Fruit fly (Drosophila melanogaster) whole organism, prepupa: ENCODE data around the gene ghi.
A peak's percentile ranks its signal among the peaks of the same experiment; 100 is the strongest.

Experiments
- Blimp-1 ChIP-seq: fragments of 200-800 bp; sonication (Bioruptor generic); optimal IDR thresholded peaks from 3 replicates; lab custom pipeline; 2017; ENCODE audit warnings: missing biosample characterization, missing genetic modification characterization, mild to moderate bottlenecking, moderate library complexity, missing genetic modification reagents
- CG10669 ChIP-seq: fragments of 200-800 bp; sonication (Bioruptor generic); optimal IDR thresholded peaks from 3 replicates; lab custom pipeline; 2018; ENCODE audit warnings: missing biosample characterization, mild to moderate bottlenecking, missing genetic modification characterization, moderate library complexity
- CG11902 ChIP-seq: fragments of 200-800 bp; sonication (Bioruptor generic); optimal IDR thresholded peaks from 3 replicates; lab custom pipeline; 2016; ENCODE audit warnings: missing biosample characterization, missing genetic modification characterization
- CG15336 ChIP-seq: fragments of 200-800 bp; sonication (Bioruptor generic); IDR thresholded peaks from 2 replicates; pipeline ENCODE4 v1.3.6; 2022; ENCODE audit warnings: missing biosample characterization, missing genetic modification characterization
- CG16779 ChIP-seq: fragments of 200-800 bp; sonication (Bioruptor generic); optimal IDR thresholded peaks from 3 replicates; lab custom pipeline; 2017; ENCODE audit warnings: missing biosample characterization, mild to moderate bottlenecking, missing genetic modification characterization
- CG3032 ChIP-seq: fragments of 200-800 bp; optimal IDR thresholded peaks from 2 replicates; lab custom pipeline; 2019; ENCODE audit warnings: missing biosample characterization, mild to moderate bottlenecking, missing genetic modification characterization, moderate library complexity
- CG31627 ChIP-seq: fragments of 200-800 bp; sonication (Bioruptor generic); optimal IDR thresholded peaks from 3 replicates; lab custom pipeline; 2016; ENCODE audit warnings: missing biosample characterization, missing genetic modification characterization
- CG32006 ChIP-seq: fragments of 200-800 bp; sonication (Bioruptor generic); optimal IDR thresholded peaks from 3 replicates; lab custom pipeline; 2017; ENCODE audit warnings: missing biosample characterization, mild to moderate bottlenecking, missing genetic modification characterization
- CG34406 ChIP-seq: fragments of 200-800 bp; sonication (Bioruptor generic); optimal IDR thresholded peaks from 3 replicates; lab custom pipeline; 2016; ENCODE audit warnings: missing biosample characterization, missing genetic modification characterization
- CG3919 ChIP-seq: fragments of 200-800 bp; sonication (Bioruptor generic); optimal IDR thresholded peaks from 3 replicates; lab custom pipeline; 2016; ENCODE audit warnings: missing biosample characterization, missing genetic modification characterization
- CG4318 ChIP-seq: fragments of 200-800 bp; sonication (Bioruptor generic); optimal IDR thresholded peaks from 3 replicates; lab custom pipeline; 2017; ENCODE audit warnings: missing biosample characterization, mild to moderate bottlenecking, missing genetic modification characterization
- CG6163 ChIP-seq: fragments of 200-800 bp; sonication (Bioruptor generic); IDR thresholded peaks from 3 replicates; pipeline ENCODE4 v1.3.6; 2022; ENCODE audit warnings: missing biosample characterization, missing genetic modification characterization
- CG6792 ChIP-seq: fragments of 200-800 bp; sonication (Bioruptor generic); optimal IDR thresholded peaks from 3 replicates; lab custom pipeline; 2016; ENCODE audit warnings: missing biosample characterization, missing genetic modification characterization
- CG7368 ChIP-seq: fragments of 200-800 bp; sonication (Bioruptor generic); optimal IDR thresholded peaks from 3 replicates; lab custom pipeline; 2016; ENCODE audit warnings: missing biosample characterization, missing genetic modification characterization
- CG8319 ChIP-seq: fragments of 200-800 bp; sonication (Bioruptor generic); optimal IDR thresholded peaks from 3 replicates; lab custom pipeline; 2016; ENCODE audit warnings: missing biosample characterization, missing genetic modification characterization
- Eip75B ChIP-seq: fragments of 200-800 bp; sonication (Bioruptor generic); optimal IDR thresholded peaks from 3 replicates; lab custom pipeline; 2016; ENCODE audit warnings: missing biosample characterization, missing genetic modification characterization
- Eip78C ChIP-seq: fragments of 200-800 bp; sonication (Bioruptor generic); peaks from one replicate; lab custom pipeline; 2016; ENCODE audit warnings: missing biosample characterization, missing genetic modification characterization
- Eip93F ChIP-seq: fragments of 200-800 bp; sonication (Bioruptor generic); optimal IDR thresholded peaks from 2 replicates; lab custom pipeline; 2016; ENCODE audit warnings: missing biosample characterization, mild to moderate bottlenecking, missing genetic modification characterization
- Ets96B ChIP-seq: fragments of 200-800 bp; optimal IDR thresholded peaks from 2 replicates; lab custom pipeline; 2019; ENCODE audit warnings: missing biosample characterization, mild to moderate bottlenecking, missing genetic modification characterization, moderate library complexity
- Hr38 ChIP-seq: sonication (Bioruptor generic); optimal IDR thresholded peaks from 2 replicates; lab custom pipeline; 2016; ENCODE audit warnings: missing biosample characterization, missing genetic modification characterization
- Hr39 ChIP-seq: fragments of 200-800 bp; sonication (Bioruptor generic); optimal IDR thresholded peaks from 2 replicates; lab custom pipeline; 2016; ENCODE audit warnings: missing biosample characterization, missing genetic modification characterization
- Hr4 ChIP-seq: fragments of 200-800 bp; sonication (Bioruptor generic); optimal IDR thresholded peaks from 3 replicates; lab custom pipeline; 2016; ENCODE audit warnings: missing biosample characterization, missing genetic modification characterization
- Lpt ChIP-seq: fragments of 200-800 bp; sonication (Bioruptor generic); optimal IDR thresholded peaks from 3 replicates; lab custom pipeline; 2016; ENCODE audit warnings: missing biosample characterization, missing genetic modification characterization
- Met ChIP-seq: fragments of 200-800 bp; sonication (Bioruptor generic); optimal IDR thresholded peaks from 3 replicates; lab custom pipeline; 2016; ENCODE audit warnings: missing biosample characterization, missing genetic modification characterization
- Smox ChIP-seq: fragments of 200-800 bp; sonication (Bioruptor generic); optimal IDR thresholded peaks from 3 replicates; lab custom pipeline; 2016; ENCODE audit warnings: missing biosample characterization, missing genetic modification characterization
- Sox102F ChIP-seq: fragments of 200-800 bp; sonication (Bioruptor generic); optimal IDR thresholded peaks from 2 replicates; lab custom pipeline; 2016; ENCODE audit warnings: missing biosample characterization, mild to moderate bottlenecking, missing genetic modification characterization
- Sox14 ChIP-seq: fragments of 200-800 bp; sonication (Bioruptor generic); optimal IDR thresholded peaks from 3 replicates; lab custom pipeline; 2016; ENCODE audit warnings: missing biosample characterization, missing genetic modification characterization
- Sox15 ChIP-seq: fragments of 200-800 bp; sonication (Bioruptor generic); optimal IDR thresholded peaks from 3 replicates; lab custom pipeline; 2016; ENCODE audit warnings: missing biosample characterization, missing genetic modification characterization
- acj6 ChIP-seq: fragments of 200-800 bp; sonication (Bioruptor generic); optimal IDR thresholded peaks from 3 replicates; lab custom pipeline; 2016; ENCODE audit warnings: missing biosample characterization, missing genetic modification characterization
- dac ChIP-seq: fragments of 200-800 bp; sonication (Bioruptor generic); optimal IDR thresholded peaks from 2 replicates; lab custom pipeline; 2017; ENCODE audit warnings: missing biosample characterization, mild to moderate bottlenecking, missing genetic modification characterization
- dsx ChIP-seq: fragments of 200-800 bp; optimal IDR thresholded peaks from 3 replicates; lab custom pipeline; 2019; ENCODE audit warnings: missing biosample characterization, mild to moderate bottlenecking, missing genetic modification characterization, moderate library complexity; ENCODE audit not compliant: poor library complexity, severe bottlenecking
- esn ChIP-seq: fragments of 200-800 bp; sonication (Bioruptor generic); optimal IDR thresholded peaks from 2 replicates; lab custom pipeline; 2016; ENCODE audit warnings: missing biosample characterization, mild to moderate bottlenecking, missing genetic modification characterization, moderate library complexity
- net ChIP-seq: fragments of 200-800 bp; sonication (Bioruptor generic); optimal IDR thresholded peaks from 3 replicates; lab custom pipeline; 2016; ENCODE audit warnings: missing biosample characterization, missing genetic modification characterization
- pdm3 ChIP-seq: fragments of 200-800 bp; sonication (Bioruptor generic); optimal IDR thresholded peaks from 3 replicates; lab custom pipeline; 2016; ENCODE audit warnings: missing biosample characterization, missing genetic modification characterization
- salr ChIP-seq, 2 experiments: fragments of 200-800 bp; sonication (Bioruptor generic); optimal IDR thresholded peaks; 3 replicates each; lab custom pipeline; 2016 to 2018; ENCODE audit warnings: missing biosample characterization in 2 of 2, missing genetic modification characterization in 2 of 2, mild to moderate bottlenecking in 1 of 2
- spab ChIP-seq: fragments of 200-800 bp; sonication (Bioruptor generic); optimal IDR thresholded peaks from 2 replicates; lab custom pipeline; 2017; ENCODE audit warnings: missing biosample characterization, mild to moderate bottlenecking, missing genetic modification characterization, missing genetic modification reagents
- svp ChIP-seq: fragments of 200-800 bp; sonication (Bioruptor generic); peaks from one replicate; lab custom pipeline; 2016; ENCODE audit warnings: missing biosample characterization, missing genetic modification characterization
- vri ChIP-seq: fragments of 200-800 bp; sonication (Bioruptor generic); optimal IDR thresholded peaks from 3 replicates; lab custom pipeline; 2016; ENCODE audit warnings: missing biosample characterization, mild to moderate bottlenecking, missing genetic modification characterization

Gene ghi

dm6 chr3L:9429665-9430607 lies 21.7 kb upstream of the ghi start, which contains the start of the genes RpS17 and MTF-1 (continued):
- TF ChIP-seq CG8319 (GFP tag; lab: Kevin White, UChicago) (no peak), CG16779 (tag; lab: Kevin White, UChicago) (peak; percentile 28), esn (peak; percentile 72), Hr38 (no peak), CG32006 (GFP tag; lab: Kevin White, UChicago) (no peak), vri (peak; percentile 69), CG6792 (GFP tag; lab: Kevin White, UChicago) (peak; percentile 34), Hr4 (GFP tag; lab: Kevin White, UChicago) (no peak), CG3919 (GFP tag; lab: Kevin White, UChicago) (peak; percentile 63), Blimp-1 (GFP tag; lab: Kevin White, UChicago) (peak; percentile 15)

dm6 chr3L:9430608-9430952 lies 21.1 kb upstream of the ghi start:
- TF ChIP-seq pdm3 (GFP tag; lab: Kevin White, UChicago) (no peak), Sox14 (GFP tag; lab: Kevin White, UChicago) (no peak), Eip75B (no peak), svp (GFP tag; lab: Kevin White, UChicago) (peak; percentile 57), CG6163 (no peak), Sox102F (GFP tag; lab: Kevin White, UChicago) (no peak)

- TF ChIP-seq Met (GFP tag; lab: Kevin White, UChicago), result no peak
- TF ChIP-seq CG31627 (GFP tag; lab: Kevin White, UChicago), result no peak
- TF ChIP-seq svp (GFP tag; lab: Kevin White, UChicago), result no peak
- no peak for TF ChIP-seq salr (GFP tag; optimal IDR thresholded peaks at IDR 0.05; lab: Kevin White, UChicago)
- TF ChIP-seq CG15336 (GFP tag; lab: Robert Waterston, UW), result peak; percentile 20; the same call in 1 of the 2 replicates
- no peak for TF ChIP-seq CG3032 (tag; lab: Kevin White, UChicago)
- no peak for TF ChIP-seq Blimp-1 (GFP tag; lab: Kevin White, UChicago)
- TF ChIP-seq, all 60 proteins: peak for 1
Measured at dm6 chr3L:9431848-9432623, 19.6 kb upstream of the ghi start.

dm6 chr3L:9432810-9433587 lies 18.7 kb upstream of the ghi start:
- peak; percentile 72 for TF ChIP-seq dsx (GFP tag; lab: Kevin White, UChicago)
- no peak for TF ChIP-seq acj6 (GFP tag; lab: Kevin White, UChicago)

- TF ChIP-seq Blimp-1 (GFP tag; lab: Kevin White, UChicago), result no peak
- peak; percentile 32 for TF ChIP-seq net
- TF ChIP-seq Ets96B (tag; lab: Kevin White, UChicago), result no peak
- TF ChIP-seq dac (GFP tag; lab: Kevin White, UChicago), result no peak
- no peak for TF ChIP-seq CG34406 (GFP tag; lab: Kevin White, UChicago)
- TF ChIP-seq CG3919 (GFP tag; lab: Kevin White, UChicago), result no peak
- TF ChIP-seq CG7368, result no peak
- TF ChIP-seq Sox15, result peak; percentile 28
- TF ChIP-seq acj6 (GFP tag; lab: Kevin White, UChicago), result peak; percentile 51
- no peak for TF ChIP-seq CG10669 (GFP tag; lab: Kevin White, UChicago)
- TF ChIP-seq Eip93F (GFP tag; lab: Kevin White, UChicago), result no peak
- peak; percentile 61 for TF ChIP-seq Eip78C
- no peak for TF ChIP-seq CG11902 (GFP tag; lab: Kevin White, UChicago)
- TF ChIP-seq pdm3 (GFP tag; lab: Kevin White, UChicago), result peak; percentile 75
- TF ChIP-seq vri, result peak; percentile 41
- TF ChIP-seq Hr39 (GFP tag; lab: Kevin White, UChicago), result peak; percentile 71
- TF ChIP-seq Smox (GFP tag; lab: Kevin White, UChicago), result no peak
- TF ChIP-seq CG6163, result no peak
- no peak for TF ChIP-seq Lpt (GFP tag; lab: Kevin White, UChicago)
- TF ChIP-seq Met (GFP tag; lab: Kevin White, UChicago), result peak; percentile 63
- no peak for TF ChIP-seq spab
- peak; percentile 78 for TF ChIP-seq esn
- peak; percentile 56 for TF ChIP-seq CG32006 (GFP tag; lab: Kevin White, UChicago)
- no peak for TF ChIP-seq CG4318
Measured at dm6 chr3L:9435315-9435714, 16.4 kb upstream of the ghi start, which contains the start of gene CG42526. TSS of gene CG42526 (minus strand) at chr3L:9435399.
